Worm (Caenorhabditis elegans): ENCODE data around the gene C45B2.6.

Gene C45B2.6

ce11 chrX:6091967-6092366, 39.3 kb downstream of the C45B2.6 start, which contains the start of gene hsp-3:
hsp-3 (minus strand) TSS chrX:6092124.
- TF ChIP-seq unc-62 (GFP tag; optimal IDR thresholded peaks at IDR 0.05) = no peak

DNA sequence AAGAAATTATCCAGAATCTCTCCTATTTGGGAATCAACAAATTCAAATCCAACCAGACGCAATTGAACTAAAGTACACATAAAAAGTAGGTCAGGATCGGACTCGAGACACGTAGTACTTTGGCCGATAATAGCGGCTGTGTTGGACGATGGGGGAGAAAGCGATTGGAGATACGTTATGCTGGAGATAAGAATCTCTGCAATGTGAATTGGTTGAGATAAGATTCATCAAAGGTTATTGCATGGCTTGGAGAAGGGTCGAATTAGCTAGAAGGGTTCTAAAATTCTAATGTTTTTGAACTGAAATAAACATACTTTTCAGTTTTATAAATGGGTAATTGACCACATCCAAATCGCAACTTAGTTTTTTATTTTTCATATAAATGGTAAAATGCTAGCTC, 39.9 kb downstream of the C45B2.6 start:
- TF ChIP-seq unc-62 (GFP tag; optimal IDR thresholded peaks at IDR 0.05) = no peak

ce11 chrX:6093046-6093445, 40.4 kb downstream of the C45B2.6 start, which contains the start of gene C15H9.5:
C15H9.5 (plus strand) TSS chrX:6093300.
- TF ChIP-seq unc-62 (GFP tag; optimal IDR thresholded peaks at IDR 0.05) = no peak

DNA sequence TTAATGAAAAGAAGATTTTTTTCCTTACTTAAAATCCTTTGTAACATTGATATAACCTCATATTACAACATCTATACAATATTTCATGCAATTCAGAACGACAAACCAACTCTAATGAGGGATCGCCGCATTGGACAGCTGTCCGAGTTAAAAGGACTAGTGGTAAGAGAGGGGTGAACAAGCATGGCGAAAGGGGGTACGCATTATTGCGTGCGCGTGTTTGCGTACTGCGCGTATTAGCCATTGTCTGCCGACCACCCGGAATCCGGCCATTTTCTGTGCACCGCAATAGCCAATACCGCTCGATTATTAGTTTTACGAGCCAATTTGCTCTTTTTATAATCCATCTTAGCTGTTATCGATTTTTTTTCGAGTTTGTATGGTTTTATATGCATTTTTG, 44.9 kb downstream of the C45B2.6 start, which contains the start of gene C15H9.4:
Gene C15H9.4 (plus strand): TSS at position 93 of the 400 bp plus-strand sequence.
- TF ChIP-seq unc-62 (GFP tag; optimal IDR thresholded peaks at IDR 0.05) = no peak

ce11 chrX:6098420-6098819, 45.7 kb downstream of the C45B2.6 start:
- no peak for TF ChIP-seq unc-62 (GFP tag; optimal IDR thresholded peaks at IDR 0.05)

DNA sequence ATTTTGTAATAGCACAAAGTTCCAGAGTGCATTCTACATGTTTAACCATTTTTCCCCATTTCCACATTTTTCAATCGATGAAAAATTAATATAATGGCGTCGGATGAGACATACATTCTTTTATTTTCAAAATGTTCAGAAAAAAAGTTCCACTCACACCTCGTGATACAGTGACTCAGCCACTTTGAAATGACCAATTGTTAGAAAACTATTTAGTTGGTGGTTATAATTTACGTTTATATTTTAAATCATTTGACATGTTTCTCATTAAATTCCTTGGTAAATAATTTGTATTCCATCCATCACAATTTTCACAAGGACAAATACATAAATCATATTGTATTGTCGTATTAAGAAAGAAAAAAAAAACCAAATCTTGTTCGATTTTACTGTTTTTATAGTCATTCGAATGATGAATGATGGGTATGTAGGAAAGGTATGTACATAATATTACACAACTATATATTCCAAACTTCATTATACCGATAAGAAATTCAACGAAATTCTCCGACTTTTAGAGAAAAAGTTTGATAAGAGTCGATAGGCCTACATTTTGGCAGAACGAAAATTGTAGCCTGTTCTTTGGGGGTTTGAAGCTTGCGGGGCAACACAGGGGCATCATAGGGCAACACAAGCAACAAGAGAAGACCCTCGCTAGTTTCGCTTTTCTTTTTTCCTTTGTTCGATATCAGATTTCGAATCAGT, 47.9 kb downstream of the C45B2.6 start:
- TF ChIP-seq unc-62 (GFP tag; optimal IDR thresholded peaks at IDR 0.05) = no peak

DNA sequence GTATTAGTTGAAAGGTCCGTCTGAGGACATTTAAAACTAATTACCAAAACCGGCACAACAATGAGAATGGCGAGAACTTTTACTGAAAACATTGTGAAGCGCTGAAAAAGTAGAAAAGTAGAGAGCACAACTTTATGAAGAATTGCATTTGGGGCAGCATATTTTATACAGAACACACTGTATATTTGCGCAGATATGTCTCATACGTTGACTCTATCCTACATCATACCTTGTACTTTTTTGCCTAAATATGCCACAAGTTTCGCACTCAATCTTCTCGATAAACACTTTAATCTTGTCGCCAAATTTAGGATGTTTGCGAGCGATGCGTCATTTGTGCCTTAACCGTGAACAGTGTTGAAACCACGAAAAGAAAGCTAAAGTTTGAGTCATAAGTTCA, 50.6 kb downstream of the C45B2.6 start, which contains the start of gene C15H9.11:
Gene C15H9.11 (minus strand): TSS at position 101 of the 400 bp plus-strand sequence.
- TF ChIP-seq unc-62 (GFP tag; optimal IDR thresholded peaks at IDR 0.05) = no peak

All from whole organism, dauer.